Worm (Caenorhabditis elegans) whole organism, L1 larva: ENCODE results near the gene ins-1.

Source experiments
- C16A3.4 ChIP-seq: fragments of 150-350 bp; optimal IDR thresholded peaks from 2 replicates; lab custom pipeline; 2014; ENCODE audit warnings: missing biosample characterization, missing genetic modification characterization
- C34B4.2 ChIP-seq: sonication (generic microtip); optimal IDR thresholded peaks from 2 replicates; lab custom pipeline; 2017; ENCODE audit warnings: mild to moderate bottlenecking, missing genetic modification characterization, missing compliant biosample characterization
- F16B12.6 ChIP-seq: fragments of 150-350 bp; optimal IDR thresholded peaks from 2 replicates; lab custom pipeline; 2014; ENCODE audit warnings: missing biosample characterization, missing genetic modification characterization
- Y116A8C.19 ChIP-seq: sonication (generic microtip); optimal IDR thresholded peaks from 2 replicates; lab custom pipeline; 2016; ENCODE audit warnings: missing compliant biosample characterization, missing genetic modification characterization, borderline replicate concordance
- aha-1 ChIP-seq: fragments of 150-350 bp; optimal IDR thresholded peaks from 2 replicates; lab custom pipeline; 2014; ENCODE audit warnings: missing biosample characterization, missing genetic modification characterization
- alr-1 ChIP-seq: fragments of 200-800 bp; sonication (Bioruptor generic); optimal IDR thresholded peaks from 2 replicates; lab custom pipeline; 2018; ENCODE audit warnings: borderline replicate concordance, mild to moderate bottlenecking, missing genetic modification characterization, missing compliant biosample characterization
- ceh-8 ChIP-seq: fragments of 200-800 bp; sonication (Bioruptor generic); optimal IDR thresholded peaks from 2 replicates; lab custom pipeline; 2018; ENCODE audit warnings: mild to moderate bottlenecking, missing genetic modification characterization, moderate library complexity, missing compliant biosample characterization
- ces-1 ChIP-seq: fragments of 150-350 bp; optimal IDR thresholded peaks from 2 replicates; lab custom pipeline; 2014; ENCODE audit warnings: missing biosample characterization, missing genetic modification reagents, missing genetic modification characterization
- dpl-1 ChIP-seq, 3 experiments: fragments of 150-350 bp in 2 of 3; sonication (generic microtip) in 1 of 3; optimal IDR thresholded peaks; 2 replicates each; lab custom pipeline; 2014 to 2017; ENCODE audit warnings: missing biosample characterization in 3 of 3, missing genetic modification characterization in 3 of 3, missing genetic modification reagents in 3 of 3
- dsc-1 ChIP-seq: sonication (generic microtip); optimal IDR thresholded peaks from 2 replicates; lab custom pipeline; 2016; ENCODE audit warnings: mild to moderate bottlenecking, missing genetic modification characterization, missing compliant biosample characterization
- efl-1 ChIP-seq, 4 experiments: fragments of 150-350 bp; optimal IDR thresholded peaks in 3 of 4; peaks in 1 of 4; 1 replicate in 1 of 4; 2 replicates in 3 of 4; lab custom pipeline; 2014; ENCODE audit warnings: missing biosample characterization in 2 of 4, missing genetic modification characterization in 2 of 4, missing genetic modification reagents in 2 of 4
- egl-27 ChIP-seq, 2 experiments: fragments of 150-350 bp in 1 of 2; sonication (generic microtip); optimal IDR thresholded peaks; 3 replicates each; lab custom pipeline; 2017 to 2018; ENCODE audit warnings: missing biosample characterization in 2 of 2, missing genetic modification characterization in 2 of 2, missing genetic modification reagents in 2 of 2
- fkh-10 ChIP-seq: sonication (generic microtip); optimal IDR thresholded peaks from 2 replicates; lab custom pipeline; 2017; ENCODE audit warnings: missing biosample characterization, missing genetic modification reagents, missing genetic modification characterization
- fkh-8 ChIP-seq: sonication (generic microtip); optimal IDR thresholded peaks from 2 replicates; lab custom pipeline; 2016; ENCODE audit warnings: mild to moderate bottlenecking, missing genetic modification characterization, missing compliant biosample characterization
- hlh-4 ChIP-seq: sonication (generic microtip); optimal IDR thresholded peaks from 2 replicates; lab custom pipeline; 2016; ENCODE audit warnings: mild to moderate bottlenecking, missing genetic modification characterization, missing compliant biosample characterization
- irx-1 ChIP-seq: sonication (generic microtip); optimal IDR thresholded peaks from 2 replicates; lab custom pipeline; 2016; ENCODE audit warnings: missing genetic modification characterization, missing compliant biosample characterization
- jun-1 ChIP-seq: fragments of 150-350 bp; optimal IDR thresholded peaks from 2 replicates; lab custom pipeline; 2014; ENCODE audit warnings: missing biosample characterization, missing genetic modification reagents, missing genetic modification characterization
- lin-13 ChIP-seq: fragments of 150-350 bp; optimal IDR thresholded peaks from 2 replicates; lab custom pipeline; 2014; ENCODE audit warnings: missing biosample characterization, missing genetic modification reagents, missing genetic modification characterization
- lsy-2 ChIP-seq, 2 experiments: fragments of 150-350 bp; optimal IDR thresholded peaks; 2 replicates each; lab custom pipeline; 2014; ENCODE audit warnings: missing biosample characterization in 2 of 2, missing genetic modification characterization in 2 of 2
- mdl-1 ChIP-seq, 2 experiments: fragments of 150-350 bp; optimal IDR thresholded peaks; 2 replicates each; lab custom pipeline; 2014 to 2017; ENCODE audit warnings: missing biosample characterization in 2 of 2, missing genetic modification characterization in 2 of 2, inconsistent platforms in 1 of 2
- mep-1 ChIP-seq: fragments of 150-350 bp; optimal IDR thresholded peaks from 2 replicates; lab custom pipeline; 2014; ENCODE audit warnings: missing biosample characterization, missing genetic modification characterization
- nhr-20 ChIP-seq: sonication (generic microtip); optimal IDR thresholded peaks from 2 replicates; lab custom pipeline; 2016; ENCODE audit warnings: mild to moderate bottlenecking, missing genetic modification characterization, missing compliant biosample characterization
- nhr-237 ChIP-seq: fragments of 150-350 bp; optimal IDR thresholded peaks from 2 replicates; lab custom pipeline; 2014; ENCODE audit warnings: missing biosample characterization, missing genetic modification characterization
- nhr-28 ChIP-seq: fragments of 150-350 bp; optimal IDR thresholded peaks from 2 replicates; lab custom pipeline; 2014; ENCODE audit warnings: missing biosample characterization, missing genetic modification characterization
- nhr-71 ChIP-seq: sonication (generic microtip); optimal IDR thresholded peaks from 2 replicates; lab custom pipeline; 2016; ENCODE audit warnings: mild to moderate bottlenecking, missing genetic modification characterization, moderate library complexity, missing compliant biosample characterization
- nhr-76 ChIP-seq: sonication (generic microtip); optimal IDR thresholded peaks from 2 replicates; lab custom pipeline; 2017; ENCODE audit warnings: missing biosample characterization, missing genetic modification characterization
- nhr-84 ChIP-seq: sonication (generic microtip); optimal IDR thresholded peaks from 2 replicates; lab custom pipeline; 2017; ENCODE audit warnings: missing biosample characterization, missing genetic modification characterization
- nhr-85 ChIP-seq: sonication (generic microtip); peaks from one replicate; lab custom pipeline; 2016; ENCODE audit warnings: missing genetic modification characterization, inconsistent platforms, missing compliant biosample characterization
- pax-3 ChIP-seq: fragments of 200-800 bp; sonication (Bioruptor generic); optimal IDR thresholded peaks from 2 replicates; lab custom pipeline; 2018; ENCODE audit warnings: mild to moderate bottlenecking, missing genetic modification characterization, moderate library complexity, missing compliant biosample characterization
- skn-1 ChIP-seq: fragments of 150-350 bp; optimal IDR thresholded peaks from 2 replicates; lab custom pipeline; 2014; ENCODE audit warnings: missing biosample characterization, missing genetic modification characterization
- snpc-4 ChIP-seq: fragments of 150-350 bp; optimal IDR thresholded peaks from 2 replicates; lab custom pipeline; 2014; ENCODE audit warnings: missing biosample characterization, missing genetic modification characterization
- snu-23 ChIP-seq: sonication (generic microtip); optimal IDR thresholded peaks from 2 replicates; lab custom pipeline; 2016; ENCODE audit warnings: missing genetic modification characterization, missing compliant biosample characterization
- sox-4 ChIP-seq: sonication (generic microtip); optimal IDR thresholded peaks from 2 replicates; lab custom pipeline; 2016; ENCODE audit warnings: missing genetic modification characterization, missing compliant biosample characterization
- sptf-1 ChIP-seq: fragments of 150-350 bp; optimal IDR thresholded peaks from 2 replicates; lab custom pipeline; 2014; ENCODE audit warnings: missing biosample characterization, missing genetic modification characterization
- unc-130 ChIP-seq: fragments of 150-350 bp; optimal IDR thresholded peaks from 2 replicates; lab custom pipeline; 2017; ENCODE audit warnings: missing biosample characterization, missing genetic modification characterization, inconsistent platforms
- unc-30 ChIP-seq: sonication (generic microtip); optimal IDR thresholded peaks from 2 replicates; lab custom pipeline; 2017; ENCODE audit warnings: missing biosample characterization, missing genetic modification characterization
- unc-86 ChIP-seq: sonication (generic microtip); optimal IDR thresholded peaks from 2 replicates; lab custom pipeline; 2016; ENCODE audit warnings: missing genetic modification characterization, missing compliant biosample characterization
- unc-98 ChIP-seq: fragments of 200-800 bp; sonication (Bioruptor generic); IDR thresholded peaks from 2 replicates; pipeline ENCODE4 v1.3.6; 2022; ENCODE audit warnings: missing genetic modification characterization, missing compliant biosample characterization
- ztf-11 ChIP-seq, 2 experiments: sonication (generic microtip); optimal IDR thresholded peaks; 2 replicates each; lab custom pipeline; 2016 to 2017; ENCODE audit warnings: missing genetic modification characterization in 2 of 2, missing biosample characterization in 1 of 2, missing compliant biosample characterization in 1 of 2

The ins-1 gene

DNA sequence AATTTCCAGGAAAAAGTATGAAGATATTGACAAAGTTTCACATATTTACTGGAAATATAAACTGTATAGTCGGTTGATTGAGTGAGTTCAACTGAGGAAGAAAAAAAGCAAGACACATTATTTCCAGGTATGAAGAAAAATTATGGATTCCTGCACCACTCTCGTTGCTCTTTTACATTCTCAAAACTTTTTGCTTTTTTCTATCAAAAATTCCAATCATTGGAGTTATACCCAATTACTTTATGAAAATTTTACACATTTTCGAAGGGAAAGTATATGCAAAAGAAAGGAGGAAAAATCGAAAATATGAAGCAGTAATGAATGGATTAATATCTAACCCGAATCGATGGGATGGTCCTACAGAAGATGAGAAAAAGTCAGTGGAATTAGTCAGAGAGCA lies 6.4 kb downstream of the ins-1 start:
- TF ChIP-seq efl-1 (optimal IDR thresholded peaks at IDR 0.05; lab: Kevin White, UChicago), result no peak
- TF ChIP-seq efl-1 (GFP tag; optimal IDR thresholded peaks at IDR 0.05 in 1 of 2; lab: Kevin White, UChicago), result peak in 1 of 2 experiments; percentile 71
- no peak for TF ChIP-seq snu-23
- no peak for TF ChIP-seq unc-86 (tag; lab: Kevin White, UChicago)
- no peak for TF ChIP-seq lin-13 (GFP tag; lab: Kevin White, UChicago)

DNA sequence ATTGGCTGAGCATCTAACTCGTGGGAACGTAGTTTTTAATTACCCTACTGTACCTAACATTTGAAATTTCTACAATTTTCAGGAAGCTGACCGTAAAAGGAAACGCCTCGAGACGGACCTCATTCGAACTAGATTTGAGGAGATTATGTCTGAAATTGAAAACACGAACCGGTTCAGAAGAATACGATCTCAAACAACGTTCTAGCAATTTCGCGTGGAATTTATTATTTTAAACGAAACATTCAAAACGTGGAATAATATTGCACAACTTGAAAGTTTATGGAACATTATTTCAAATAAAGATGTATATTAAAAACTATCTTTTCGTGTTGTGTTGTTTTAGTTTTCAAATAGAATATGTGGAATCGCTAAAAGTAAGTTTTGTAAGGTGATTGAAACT lies 7.0 kb downstream of the ins-1 start, which contains the start of gene F13B12.7:
F13B12.7 (plus strand) TSS at position 301 of the 400 bp plus-strand sequence.
- TF ChIP-seq C16A3.4 (tag; lab: Kevin White, UChicago) (no peak), lsy-2 (tag; optimal IDR thresholded peaks at IDR 0.05; lab: Kevin White, UChicago) (no peak), Y116A8C.19 (tag; lab: Kevin White, UChicago) (no peak), F16B12.6 (no peak), fkh-10 (GFP tag; lab: Kevin White, UChicago) (no peak), pax-3 (tag; lab: Kevin White, UChicago) (no peak), fkh-8 (tag; lab: Kevin White, UChicago) (no peak), mdl-1 (tag; optimal IDR thresholded peaks at IDR 0.05; lab: Kevin White, UChicago) (no peak), ztf-11 (tag; optimal IDR thresholded peaks at IDR 0.05; lab: Kevin White, UChicago) (no peak), nhr-84 (tag; lab: Kevin White, UChicago) (no peak), nhr-237 (tag; lab: Kevin White, UChicago) (no peak), nhr-76 (tag; lab: Kevin White, UChicago) (no peak), nhr-28 (tag; lab: Kevin White, UChicago) (no peak), ceh-8 (GFP tag; lab: Kevin White, UChicago) (no peak), ces-1 (GFP tag; lab: Kevin White, UChicago) (no peak), alr-1 (no peak), aha-1 (tag; lab: Kevin White, UChicago) (no peak), snpc-4 (tag; lab: Kevin White, UChicago) (no peak)

DNA sequence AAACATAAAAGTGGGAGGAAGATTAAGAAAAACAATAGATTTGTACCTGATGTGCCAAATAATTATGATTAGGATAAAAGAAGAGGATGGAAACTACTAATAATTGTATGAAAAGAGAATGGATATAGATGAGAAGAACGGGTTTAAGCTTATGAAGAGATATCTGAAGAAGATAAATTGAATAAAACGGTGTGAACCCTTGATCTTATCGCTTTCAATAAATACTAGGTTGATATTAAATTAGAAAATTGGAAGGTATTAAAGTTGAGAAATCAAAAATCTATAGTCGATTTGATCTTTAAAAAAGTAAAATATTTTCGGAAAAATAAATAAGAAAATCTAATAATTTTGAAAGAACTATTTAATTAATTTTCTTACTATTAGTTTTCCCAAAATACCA lies 13.3 kb downstream of the ins-1 start, which contains the start of gene F13B12.4:
F13B12.4 (minus strand) TSS at position 101 of the 400 bp plus-strand sequence.
- TF ChIP-seq nhr-20 (tag; lab: Kevin White, UChicago), result no peak
- no peak for TF ChIP-seq nhr-71 (tag; lab: Kevin White, UChicago)
- no peak for TF ChIP-seq sox-4 (tag; lab: Kevin White, UChicago)
- peak; percentile 42 for TF ChIP-seq dsc-1
- no peak for TF ChIP-seq mdl-1 (tag; optimal IDR thresholded peaks at IDR 0.05; lab: Kevin White, UChicago)
- no peak for TF ChIP-seq sptf-1 (tag; lab: Kevin White, UChicago)

DNA sequence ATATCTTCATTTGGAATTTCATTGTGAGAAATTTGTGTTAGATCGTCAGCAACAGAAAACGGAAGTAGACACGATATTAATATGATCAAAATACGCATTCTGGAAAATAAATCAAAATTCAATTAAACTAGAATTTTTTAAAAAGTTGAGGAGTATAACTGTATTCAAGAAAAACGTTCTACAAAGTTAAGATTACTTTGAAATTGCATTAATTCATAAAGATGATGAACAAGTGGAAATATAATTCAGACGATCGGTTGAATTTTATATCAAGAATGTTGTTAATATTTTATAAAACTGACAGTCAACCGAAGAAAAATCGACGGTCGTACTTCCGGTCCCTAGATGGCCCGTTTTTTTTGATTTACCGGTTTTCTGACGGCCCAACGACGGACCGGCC lies 16.5 kb downstream of the ins-1 start, which contains the start of gene F01D4.8:
F01D4.8 (minus strand) TSS at position 101 of the 400 bp plus-strand sequence.
- TF ChIP-seq mep-1 (tag; lab: Kevin White, UChicago) (no peak), skn-1 (no peak), unc-98 (GFP tag; lab: Robert Waterston, UW) (no peak), unc-30 (no peak), sptf-1 (tag; lab: Kevin White, UChicago) (no peak), dpl-1 (GFP tag; optimal IDR thresholded peaks at IDR 0.05; lab: Kevin White, UChicago) (no peak), hlh-4 (tag; lab: Kevin White, UChicago) (no peak), egl-27 (tag; optimal IDR thresholded peaks at IDR 0.05; lab: Kevin White, UChicago) (no peak), irx-1 (tag; lab: Kevin White, UChicago) (no peak), unc-130 (no peak), jun-1 (tag; lab: Kevin White, UChicago) (no peak), nhr-85 (tag; lab: Kevin White, UChicago) (no peak), C34B4.2 (tag; lab: Kevin White, UChicago) (no peak), pax-3 (tag; lab: Kevin White, UChicago) (no peak)
